Worm (Caenorhabditis elegans) whole organism, mixed stage, embryonic: ENCODE measurements around the gene meg-1.
A peak's percentile ranks its signal among the peaks of the same experiment; 100 is the strongest.

ENCODE experiments used
- M03D4.4 ChIP-seq: sonication (generic microtip); optimal IDR thresholded peaks from 2 replicates; lab custom pipeline; 2017; ENCODE audit warnings: mild to moderate bottlenecking, missing genetic modification characterization, missing compliant biosample characterization
- ceh-39 ChIP-seq: fragments of 150-350 bp; optimal IDR thresholded peaks from 2 replicates; lab custom pipeline; 2014; ENCODE audit warnings: missing biosample characterization, missing genetic modification characterization
- ceh-43 ChIP-seq: fragments of 200-800 bp; sonication (Bioruptor generic); optimal IDR thresholded peaks from 2 replicates; lab custom pipeline; 2018; ENCODE audit warnings: mild to moderate bottlenecking, missing genetic modification characterization, moderate library complexity, missing compliant biosample characterization
- ceh-83 ChIP-seq: fragments of 200-800 bp; sonication (Bioruptor generic); optimal IDR thresholded peaks from 2 replicates; lab custom pipeline; 2018; ENCODE audit warnings: mild to moderate bottlenecking, missing genetic modification characterization, missing compliant biosample characterization
- ces-1 ChIP-seq: fragments of 150-350 bp; optimal IDR thresholded peaks from 2 replicates; lab custom pipeline; 2014; ENCODE audit warnings: missing biosample characterization, missing genetic modification reagents, missing genetic modification characterization
- cnd-1 ChIP-seq: fragments of 200-800 bp; sonication (Bioruptor generic); optimal IDR thresholded peaks from 2 replicates; lab custom pipeline; 2018; ENCODE audit warnings: mild to moderate bottlenecking, missing genetic modification characterization, missing compliant biosample characterization
- drap-1 ChIP-seq: fragments of 200-800 bp; sonication (Bioruptor generic); optimal IDR thresholded peaks from 3 replicates; lab custom pipeline; 2018; ENCODE audit warnings: mild to moderate bottlenecking, missing genetic modification characterization, missing compliant biosample characterization
- elt-1 ChIP-seq: sonication (generic microtip); optimal IDR thresholded peaks from 2 replicates; lab custom pipeline; 2017; ENCODE audit warnings: missing genetic modification characterization, mild to moderate bottlenecking, missing compliant biosample characterization, antibody characterized with exemption, moderate library complexity, borderline replicate concordance; ENCODE audit not compliant: insufficient read depth
- elt-3 ChIP-seq: fragments of 150-350 bp; optimal IDR thresholded peaks from 2 replicates; lab custom pipeline; 2014; ENCODE audit warnings: missing biosample characterization, missing genetic modification characterization
- flh-1 ChIP-seq: fragments of 200-800 bp; sonication (Bioruptor generic); optimal IDR thresholded peaks from 2 replicates; lab custom pipeline; 2018; ENCODE audit warnings: mild to moderate bottlenecking, missing genetic modification characterization, moderate library complexity, missing compliant biosample characterization
- ham-2 ChIP-seq: fragments of 200-800 bp; sonication (Bioruptor generic); optimal IDR thresholded peaks from 2 replicates; lab custom pipeline; 2018; ENCODE audit warnings: mild to moderate bottlenecking, missing genetic modification characterization, missing compliant biosample characterization
- hlh-1 ChIP-seq: fragments of 150-350 bp; optimal IDR thresholded peaks from 2 replicates; lab custom pipeline; 2014; ENCODE audit warnings: missing biosample characterization, missing genetic modification reagents, missing genetic modification characterization
- lin-13 ChIP-seq: fragments of 150-350 bp; optimal IDR thresholded peaks from 2 replicates; lab custom pipeline; 2014; ENCODE audit warnings: missing biosample characterization, missing genetic modification characterization
- lin-32 ChIP-seq: fragments of 200-800 bp; sonication (Bioruptor generic); optimal IDR thresholded peaks from 2 replicates; lab custom pipeline; 2018; ENCODE audit warnings: mild to moderate bottlenecking, missing genetic modification characterization, missing compliant biosample characterization
- lsy-2 ChIP-seq: fragments of 150-350 bp; optimal IDR thresholded peaks from 2 replicates; lab custom pipeline; 2014; ENCODE audit warnings: missing biosample characterization, missing genetic modification characterization
- mep-1 ChIP-seq: fragments of 150-350 bp; optimal IDR thresholded peaks from 2 replicates; lab custom pipeline; 2017; ENCODE audit warnings: missing biosample characterization, missing genetic modification reagents, missing genetic modification characterization, inconsistent platforms
- mls-2 ChIP-seq: sonication (generic microtip); optimal IDR thresholded peaks from 2 replicates; lab custom pipeline; 2016; ENCODE audit warnings: mild to moderate bottlenecking, missing genetic modification characterization, moderate library complexity, missing compliant biosample characterization
- nhr-12 ChIP-seq: fragments of 150-350 bp; optimal IDR thresholded peaks from 2 replicates; lab custom pipeline; 2014; ENCODE audit warnings: missing biosample characterization, missing genetic modification characterization
- nhr-2 ChIP-seq: fragments of 150-350 bp; optimal IDR thresholded peaks from 2 replicates; lab custom pipeline; 2014; ENCODE audit warnings: missing biosample characterization, missing genetic modification characterization
- nhr-237 ChIP-seq: fragments of 150-350 bp; optimal IDR thresholded peaks from 2 replicates; lab custom pipeline; 2014; ENCODE audit warnings: missing biosample characterization, missing genetic modification characterization
- nhr-28 ChIP-seq: fragments of 150-350 bp; optimal IDR thresholded peaks from 2 replicates; lab custom pipeline; 2014; ENCODE audit warnings: missing biosample characterization, missing genetic modification characterization
- nhr-76 ChIP-seq: sonication (generic microtip); optimal IDR thresholded peaks from 2 replicates; lab custom pipeline; 2017; ENCODE audit warnings: missing biosample characterization, missing genetic modification characterization
- pha-4 ChIP-seq: fragments of 150-350 bp; optimal IDR thresholded peaks from 2 replicates; lab custom pipeline; 2018; ENCODE audit warnings: missing biosample characterization, missing genetic modification reagents, missing genetic modification characterization
- sem-2 ChIP-seq: fragments of 200-800 bp; sonication (Bioruptor generic); optimal IDR thresholded peaks from 2 replicates; lab custom pipeline; 2018; ENCODE audit warnings: mild to moderate bottlenecking, missing genetic modification characterization, missing compliant biosample characterization
- snpc-4 ChIP-seq: fragments of 150-350 bp; optimal IDR thresholded peaks from 2 replicates; lab custom pipeline; 2014; ENCODE audit warnings: missing biosample characterization, missing genetic modification characterization
- sptf-1 ChIP-seq: sonication (generic microtip); optimal IDR thresholded peaks from 2 replicates; lab custom pipeline; 2017; ENCODE audit warnings: mild to moderate bottlenecking, missing genetic modification characterization, moderate library complexity, missing compliant biosample characterization
- tbx-8 ChIP-seq: fragments of 200-800 bp; sonication (Bioruptor generic); optimal IDR thresholded peaks from 2 replicates; lab custom pipeline; 2018; ENCODE audit warnings: mild to moderate bottlenecking, missing genetic modification characterization, moderate library complexity, missing compliant biosample characterization
- unc-120 ChIP-seq: sonication (generic microtip); optimal IDR thresholded peaks from 2 replicates; lab custom pipeline; 2017; ENCODE audit warnings: missing genetic modification characterization, missing compliant biosample characterization; ENCODE audit not compliant: poor library complexity, severe bottlenecking
- unc-39 ChIP-seq: fragments of 150-350 bp; optimal IDR thresholded peaks from 2 replicates; lab custom pipeline; 2014; ENCODE audit warnings: missing biosample characterization, missing genetic modification characterization
- unc-62 ChIP-seq: fragments of 150-350 bp; optimal IDR thresholded peaks from 2 replicates; lab custom pipeline; 2014; ENCODE audit warnings: missing biosample characterization, missing genetic modification reagents, missing genetic modification characterization
- ztf-11 ChIP-seq: fragments of 150-350 bp; optimal IDR thresholded peaks from 2 replicates; lab custom pipeline; 2014; ENCODE audit warnings: missing biosample characterization, missing genetic modification characterization

The meg-1 gene

ce11 chrX:13903328-13903727 lies 26.1 kb downstream of the meg-1 start, which contains the start of gene sra-39:
Gene sra-39 (minus strand): TSS chrX:13903428.
- TF ChIP-seq pha-4 (tag; lab: Kevin White, UChicago) (no peak), tbx-8 (no peak)

ce11 chrX:13900047-13900446 lies 29.4 kb downstream of the meg-1 start, which contains the start of gene sra-38:
Gene sra-38 (minus strand): TSS chrX:13900147.
- TF ChIP-seq ces-1 (GFP tag; lab: Kevin White, UChicago) (no peak), nhr-28 (tag; lab: Kevin White, UChicago) (no peak), ceh-83 (no peak), lin-13 (no peak), pha-4 (tag; lab: Kevin White, UChicago) (no peak), unc-62 (no peak), cnd-1 (tag; lab: Kevin White, UChicago) (no peak), sem-2 (GFP tag; lab: Kevin White, UChicago) (no peak), tbx-8 (no peak), nhr-237 (tag; lab: Kevin White, UChicago) (no peak), unc-120 (tag; lab: Kevin White, UChicago) (no peak), ham-2 (GFP tag; lab: Kevin White, UChicago) (no peak), lsy-2 (tag; lab: Kevin White, UChicago) (no peak), mls-2 (no peak), elt-1 (no peak), lin-32 (GFP tag; lab: Kevin White, UChicago) (no peak)

ce11 chrX:13893256-13893655 lies 36.2 kb downstream of the meg-1 start, which contains the start of gene sra-37:
Gene sra-37 (minus strand): TSS chrX:13893356.
- no peak for TF ChIP-seq snpc-4 (tag; lab: Kevin White, UChicago)
- TF ChIP-seq nhr-237 (tag; lab: Kevin White, UChicago): no peak
- TF ChIP-seq lin-13: no peak
- TF ChIP-seq flh-1 (GFP tag; lab: Kevin White, UChicago): no peak
- TF ChIP-seq ceh-43 (GFP tag; lab: Kevin White, UChicago): no peak
- no peak for TF ChIP-seq nhr-2 (tag; lab: Kevin White, UChicago)
- TF ChIP-seq unc-39: no peak
- TF ChIP-seq hlh-1 (tag; lab: Kevin White, UChicago): no peak
- no peak for TF ChIP-seq sem-2 (GFP tag; lab: Kevin White, UChicago)

ce11 chrX:13886195-13886594 lies 43.2 kb downstream of the meg-1 start:
- no peak for TF ChIP-seq ceh-43 (GFP tag; lab: Kevin White, UChicago)
- peak; percentile 17 for TF ChIP-seq nhr-2 (tag; lab: Kevin White, UChicago)

- TF ChIP-seq ceh-39 (no peak), nhr-12 (no peak), cnd-1 (tag; lab: Kevin White, UChicago) (no peak), drap-1 (no peak), mep-1 (tag; lab: Kevin White, UChicago) (no peak), tbx-8 (no peak), unc-62 (no peak), lin-32 (GFP tag; lab: Kevin White, UChicago) (no peak), nhr-28 (tag; lab: Kevin White, UChicago) (no peak), lsy-2 (tag; lab: Kevin White, UChicago) (no peak), lin-13 (no peak), hlh-1 (tag; lab: Kevin White, UChicago) (no peak)
Observed at ce11 chrX:13885131-13885530, 44.3 kb downstream of the meg-1 start.

- TF ChIP-seq sptf-1 (tag; lab: Kevin White, UChicago) (no peak), sem-2 (GFP tag; lab: Kevin White, UChicago) (no peak), unc-62 (no peak), nhr-12 (no peak), snpc-4 (tag; lab: Kevin White, UChicago) (no peak), elt-1 (no peak), nhr-76 (no peak), nhr-28 (tag; lab: Kevin White, UChicago) (no peak), cnd-1 (tag; lab: Kevin White, UChicago) (no peak), ztf-11 (tag; lab: Kevin White, UChicago) (no peak), ces-1 (GFP tag; lab: Kevin White, UChicago) (no peak), elt-3 (tag; lab: Kevin White, UChicago) (no peak), ham-2 (GFP tag; lab: Kevin White, UChicago) (no peak), mep-1 (tag; lab: Kevin White, UChicago) (no peak), ceh-39 (no peak), pha-4 (tag; lab: Kevin White, UChicago) (no peak), M03D4.4 (tag; lab: Kevin White, UChicago) (no peak), nhr-2 (tag; lab: Kevin White, UChicago) (no peak), ceh-43 (GFP tag; lab: Kevin White, UChicago) (no peak), lsy-2 (tag; lab: Kevin White, UChicago) (no peak)
Observed at ce11 chrX:13884157-13884556, 45.3 kb downstream of the meg-1 start.
